Worm (Caenorhabditis elegans): ENCODE results near the gene C04F5.2.

DNA sequence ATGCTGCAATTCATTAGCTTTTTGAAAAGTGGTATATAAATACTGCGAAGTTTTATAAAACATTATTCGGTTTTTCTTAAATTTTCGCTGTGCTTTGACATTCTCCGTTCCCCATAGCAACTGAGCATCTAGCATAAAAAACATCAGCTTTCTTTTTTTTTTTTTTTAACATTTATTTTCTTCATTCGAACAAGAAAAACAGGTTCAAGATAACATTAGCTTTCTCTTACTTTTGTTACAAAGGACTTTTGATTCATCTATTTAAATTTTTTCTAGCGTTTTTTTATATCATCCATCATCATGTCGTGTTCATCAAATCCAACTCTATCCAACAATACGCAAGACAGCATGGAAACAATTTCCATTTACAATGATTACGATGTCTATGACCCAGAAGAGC lies 41.0 kb upstream of the C04F5.2 start, which contains the start of gene F14F9.3:
- TF ChIP-seq mdl-1 (tag; optimal IDR thresholded peaks at IDR 0.05), result no peak
- no peak for TF ChIP-seq egl-27 (tag; optimal IDR thresholded peaks at IDR 0.05)
- TF ChIP-seq hmg-11 (tag; optimal IDR thresholded peaks at IDR 0.05), result no peak
- no peak for TF ChIP-seq ztf-11 (tag; optimal IDR thresholded peaks at IDR 0.05)
